Fruit fly (Drosophila melanogaster): Measurements from ENCODE around the gene CG7341.

Gene CG7341

dm6 chr3L:18166977-18167528, 54.3 kb downstream of the CG7341 start (continued):
- TF ChIP-seq disco-r (GFP tag; optimal IDR thresholded peaks at IDR 0.05), result no peak
- TF ChIP-seq pita (GFP tag; optimal IDR thresholded peaks at IDR 0.05), result peak; percentile 19
- no peak for TF ChIP-seq prd (optimal IDR thresholded peaks at IDR 0.05)
- TF ChIP-seq prd (GFP tag; IDR thresholded peaks at IDR 0.05), result no peak
- no peak for TF ChIP-seq CG11695 (GFP tag; IDR thresholded peaks at IDR 0.05)
- TF ChIP-seq Bgb (GFP tag; IDR thresholded peaks at IDR 0.05; ENCODE audit: partially characterized antibody), result peak; percentile 47
- TF ChIP-seq ro (GFP tag; IDR thresholded peaks at IDR 0.05), result no peak
- no peak for TF ChIP-seq NK7.1 (GFP tag; optimal IDR thresholded peaks at IDR 0.05)
- no peak for TF ChIP-seq Chrac-16 (GFP tag; optimal IDR thresholded peaks at IDR 0.05)
- TF ChIP-seq CG9215 (GFP tag; IDR thresholded peaks at IDR 0.05), result no peak
- no peak for TF ChIP-seq nmo (GFP tag; optimal IDR thresholded peaks at IDR 0.05)
- peak; percentile 7 for TF ChIP-seq CG2712 (tag; optimal IDR thresholded peaks at IDR 0.05)
- TF ChIP-seq CG18599 (GFP tag; optimal IDR thresholded peaks at IDR 0.05), result no peak
- TF ChIP-seq Ets65A (GFP tag), result no peak
- TF ChIP-seq CG4854 (GFP tag; optimal IDR thresholded peaks at IDR 0.05), result no peak
- TF ChIP-seq knrl (GFP tag; IDR thresholded peaks at IDR 0.05; ENCODE audit: partially characterized antibody), result 0 out of 3 replicates have a peak, but pooled peaks have one; percentile 24
- TF ChIP-seq bbx (GFP tag; IDR thresholded peaks at IDR 0.05; ENCODE audit: partially characterized antibody), result peak; percentile 38
- no peak for TF ChIP-seq Xbp1 (GFP tag; optimal IDR thresholded peaks at IDR 0.05)
- no peak for TF ChIP-seq CG14441 (GFP tag; IDR thresholded peaks at IDR 0.05)
- no peak for TF ChIP-seq dpn (GFP tag; optimal IDR thresholded peaks at IDR 0.05)
- TF ChIP-seq CG11398 (GFP tag; optimal IDR thresholded peaks at IDR 0.05), result no peak
- TF ChIP-seq Drgx (GFP tag; IDR thresholded peaks at IDR 0.05), result no peak
- no peak for TF ChIP-seq CG31224 (GFP tag; IDR thresholded peaks at IDR 0.05)
- peak; percentile 37 for TF ChIP-seq Hey (tag; optimal IDR thresholded peaks at IDR 0.05)
- peak; percentile 11 for TF ChIP-seq CG7928 (GFP tag; optimal IDR thresholded peaks at IDR 0.05)
- TF ChIP-seq CHES-1-like (GFP tag; optimal IDR thresholded peaks at IDR 0.05), result no peak
- peak; percentile 7 for TF ChIP-seq phol (tag; optimal IDR thresholded peaks at IDR 0.05)
- TF ChIP-seq kah (GFP tag; optimal IDR thresholded peaks at IDR 0.05), result no peak
- no peak for TF ChIP-seq D19B (GFP tag; optimal IDR thresholded peaks at IDR 0.05)

Measured in whole organism, embryonic.